Worm (Caenorhabditis elegans) whole organism, late embryonic: ENCODE measurements around the gene F45E1.2.

Experiments
- C08G9.2 ChIP-seq: sonication (generic microtip); optimal IDR thresholded peaks from 2 replicates; lab custom pipeline; 2016; ENCODE audit warnings: mild to moderate bottlenecking, missing genetic modification characterization, moderate library complexity, missing compliant biosample characterization
- F13H6.1 ChIP-seq: sonication (generic microtip); optimal IDR thresholded peaks from 2 replicates; lab custom pipeline; 2016; ENCODE audit warnings: missing genetic modification characterization, missing compliant biosample characterization
- K02D7.2 ChIP-seq: sonication (generic microtip); optimal IDR thresholded peaks from 2 replicates; lab custom pipeline; 2017; ENCODE audit warnings: mild to moderate bottlenecking, missing genetic modification characterization, missing compliant biosample characterization
- K09A11.1 ChIP-seq: sonication (generic microtip); optimal IDR thresholded peaks from 2 replicates; lab custom pipeline; 2017; ENCODE audit warnings: antibody characterized with exemption, mild to moderate bottlenecking, missing genetic modification characterization, missing compliant biosample characterization; ENCODE audit not compliant: insufficient read depth
- ama-1 ChIP-seq: fragments of 150-350 bp; optimal IDR thresholded peaks from 2 replicates; lab custom pipeline; 2014
- ceh-14 ChIP-seq: sonication (generic microtip); optimal IDR thresholded peaks from 2 replicates; lab custom pipeline; 2016; ENCODE audit warnings: missing genotype, missing genetic modification characterization, missing compliant biosample characterization
- ceh-18 ChIP-seq: sonication (generic microtip); optimal IDR thresholded peaks from 2 replicates; lab custom pipeline; 2016; ENCODE audit warnings: missing genetic modification characterization, missing compliant biosample characterization
- ceh-19 ChIP-seq: fragments of 200-800 bp; sonication (Bioruptor generic); optimal IDR thresholded peaks from 2 replicates; lab custom pipeline; 2018; ENCODE audit warnings: mild to moderate bottlenecking, missing genetic modification characterization, missing compliant biosample characterization
- ceh-24 ChIP-seq: sonication (generic microtip); optimal IDR thresholded peaks from 2 replicates; lab custom pipeline; 2016; ENCODE audit warnings: mild to moderate bottlenecking, missing genetic modification characterization, missing compliant biosample characterization
- ceh-34 ChIP-seq: sonication (generic microtip); optimal IDR thresholded peaks from 2 replicates; lab custom pipeline; 2016; ENCODE audit warnings: mild to moderate bottlenecking, missing genetic modification characterization, missing compliant biosample characterization
- ceh-45 ChIP-seq: fragments of 200-800 bp; sonication (Bioruptor generic); IDR thresholded peaks from 2 replicates; pipeline ENCODE4 v1.3.6; 2022; ENCODE audit warnings: missing genetic modification reagents, missing genetic modification characterization, missing compliant biosample characterization
- ceh-48 ChIP-seq: sonication (generic microtip); optimal IDR thresholded peaks from 2 replicates; lab custom pipeline; 2016; ENCODE audit warnings: missing genetic modification characterization, inconsistent platforms, missing compliant biosample characterization
- ceh-9 ChIP-seq: sonication (generic microtip); optimal IDR thresholded peaks from 2 replicates; lab custom pipeline; 2016; ENCODE audit warnings: mild to moderate bottlenecking, missing genetic modification characterization, inconsistent platforms, missing compliant biosample characterization
- che-1 ChIP-seq: sonication (generic microtip); optimal IDR thresholded peaks from 2 replicates; lab custom pipeline; 2016; ENCODE audit warnings: mild to moderate bottlenecking, missing genetic modification characterization, missing compliant biosample characterization
- dmd-4 ChIP-seq: sonication (generic microtip); optimal IDR thresholded peaks from 2 replicates; lab custom pipeline; 2016; ENCODE audit warnings: borderline replicate concordance, missing genetic modification characterization, missing compliant biosample characterization
- dve-1 ChIP-seq: sonication (generic microtip); optimal IDR thresholded peaks from 2 replicates; lab custom pipeline; 2017; ENCODE audit warnings: antibody characterized with exemption, mild to moderate bottlenecking, missing genetic modification characterization, missing compliant biosample characterization
- elt-4 ChIP-seq: sonication (generic microtip); optimal IDR thresholded peaks from 2 replicates; lab custom pipeline; 2016; ENCODE audit warnings: missing genetic modification characterization, missing compliant biosample characterization
- ets-4 ChIP-seq: sonication (generic microtip); optimal IDR thresholded peaks from 2 replicates; lab custom pipeline; 2016; ENCODE audit warnings: missing genetic modification characterization, missing compliant biosample characterization
- fkh-10 ChIP-seq: fragments of 150-350 bp; optimal IDR thresholded peaks from 2 replicates; lab custom pipeline; 2014; ENCODE audit warnings: missing biosample characterization, missing genetic modification reagents, missing genetic modification characterization
- fkh-6 ChIP-seq: sonication (generic microtip); optimal IDR thresholded peaks from 2 replicates; lab custom pipeline; 2016; ENCODE audit warnings: missing genetic modification characterization, missing compliant biosample characterization
- hlh-13 ChIP-seq: fragments of 200-800 bp; sonication (Bioruptor generic); optimal IDR thresholded peaks from 2 replicates; lab custom pipeline; 2018; ENCODE audit warnings: mild to moderate bottlenecking, missing genetic modification characterization, missing compliant biosample characterization
- hlh-30 ChIP-seq: sonication (generic microtip); optimal IDR thresholded peaks from 2 replicates; lab custom pipeline; 2017; ENCODE audit warnings: antibody characterized with exemption, missing genetic modification characterization, missing compliant biosample characterization; ENCODE audit not compliant: insufficient read depth
- lim-6 ChIP-seq: sonication (generic microtip); optimal IDR thresholded peaks from 2 replicates; lab custom pipeline; 2016; ENCODE audit warnings: missing genetic modification characterization, missing compliant biosample characterization
- madf-2 ChIP-seq: sonication (generic microtip); optimal IDR thresholded peaks from 2 replicates; lab custom pipeline; 2017; ENCODE audit warnings: missing genetic modification characterization, missing compliant biosample characterization
- mec-3 ChIP-seq: sonication (generic microtip); optimal IDR thresholded peaks from 2 replicates; lab custom pipeline; 2016; ENCODE audit warnings: borderline replicate concordance, missing genetic modification characterization, missing compliant biosample characterization
- nfya-1 ChIP-seq: sonication (generic microtip); optimal IDR thresholded peaks from 2 replicates; lab custom pipeline; 2017; ENCODE audit warnings: missing genetic modification characterization, mild to moderate bottlenecking, missing compliant biosample characterization, antibody characterized with exemption, moderate library complexity
- npax-4 ChIP-seq: sonication (generic microtip); optimal IDR thresholded peaks from 2 replicates; lab custom pipeline; 2016; ENCODE audit warnings: missing genetic modification characterization, missing compliant biosample characterization
- pag-3 ChIP-seq: sonication (generic microtip); optimal IDR thresholded peaks from 2 replicates; lab custom pipeline; 2016; ENCODE audit warnings: missing compliant biosample characterization, missing genetic modification characterization, borderline replicate concordance
- pat-9 ChIP-seq: fragments of 200-800 bp; sonication (Bioruptor generic); optimal IDR thresholded peaks from 2 replicates; lab custom pipeline; 2018; ENCODE audit warnings: mild to moderate bottlenecking, missing genetic modification characterization, moderate library complexity, missing compliant biosample characterization
- pha-2 ChIP-seq: sonication (generic microtip); optimal IDR thresholded peaks from 2 replicates; lab custom pipeline; 2017; ENCODE audit warnings: mild to moderate bottlenecking, missing genetic modification characterization, missing compliant biosample characterization
- pqm-1 ChIP-seq: sonication (generic microtip); optimal IDR thresholded peaks from 2 replicates; lab custom pipeline; 2016; ENCODE audit warnings: missing genetic modification characterization, missing compliant biosample characterization
- pros-1 ChIP-seq: fragments of 150-350 bp; optimal IDR thresholded peaks from 2 replicates; lab custom pipeline; 2014; ENCODE audit warnings: missing biosample characterization, missing genetic modification reagents, missing genetic modification characterization
- ref-2 ChIP-seq: sonication (generic microtip); optimal IDR thresholded peaks from 2 replicates; lab custom pipeline; 2016; ENCODE audit warnings: missing genetic modification characterization, missing compliant biosample characterization
- rnt-1 ChIP-seq: sonication (generic microtip); optimal IDR thresholded peaks from 2 replicates; lab custom pipeline; 2016; ENCODE audit warnings: missing genetic modification characterization, missing compliant biosample characterization
- sox-2 ChIP-seq: fragments of 200-800 bp; sonication (Bioruptor generic); IDR thresholded peaks from 2 replicates; pipeline ENCODE4 v1.3.6; 2022; ENCODE audit warnings: missing genetic modification reagents, missing genetic modification characterization, missing compliant biosample characterization
- syd-9 ChIP-seq: sonication (generic microtip); optimal IDR thresholded peaks from 2 replicates; lab custom pipeline; 2016; ENCODE audit warnings: mild to moderate bottlenecking, missing genetic modification characterization, moderate library complexity, missing compliant biosample characterization
- unc-3 ChIP-seq, 2 experiments: fragments of 200-800 bp in 1 of 2; sonication (Bioruptor generic) in 1 of 2; sonication (generic microtip) in 1 of 2; conservative IDR thresholded peaks in 1 of 2; optimal IDR thresholded peaks in 1 of 2; 2 replicates each; pipeline versions ENCODE4 v1.3.6 to Lab custom; 2016 to 2022; ENCODE audit warnings: missing compliant biosample characterization in 2 of 2, missing genetic modification characterization in 2 of 2, missing genetic modification reagents in 1 of 2
- unc-42 ChIP-seq: sonication (generic microtip); optimal IDR thresholded peaks from 2 replicates; lab custom pipeline; 2016; ENCODE audit warnings: missing genotype, missing genetic modification characterization, missing compliant biosample characterization
- unc-55 ChIP-seq: sonication (generic microtip); optimal IDR thresholded peaks from 2 replicates; lab custom pipeline; 2017; ENCODE audit warnings: missing biosample characterization, missing genetic modification reagents, missing genetic modification characterization

Gene F45E1.2

DNA sequence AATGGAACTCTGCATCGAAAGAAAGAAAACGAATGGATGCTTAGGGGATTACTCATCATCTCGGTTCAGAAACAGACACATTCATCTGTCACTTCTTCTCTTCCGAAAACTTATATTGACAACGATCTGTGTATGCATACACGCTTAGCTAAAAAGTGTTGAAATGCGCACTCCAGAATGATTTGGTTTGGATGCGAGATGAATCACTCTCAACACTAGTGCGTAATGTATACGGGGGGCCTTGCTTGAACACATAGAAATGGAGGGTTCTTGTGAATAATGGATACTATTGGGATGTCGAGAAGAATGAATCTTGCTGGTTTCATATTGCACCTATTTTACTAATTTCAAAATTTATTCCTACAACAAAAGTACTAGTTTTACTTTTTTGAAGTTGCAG, 39.5 kb upstream of the F45E1.2 start:
- TF ChIP-seq unc-55 (GFP tag; lab: Kevin White, UChicago) (peak; percentile 7), K02D7.2 (tag; lab: Kevin White, UChicago) (no peak), pha-2 (tag; lab: Kevin White, UChicago) (no peak)

DNA sequence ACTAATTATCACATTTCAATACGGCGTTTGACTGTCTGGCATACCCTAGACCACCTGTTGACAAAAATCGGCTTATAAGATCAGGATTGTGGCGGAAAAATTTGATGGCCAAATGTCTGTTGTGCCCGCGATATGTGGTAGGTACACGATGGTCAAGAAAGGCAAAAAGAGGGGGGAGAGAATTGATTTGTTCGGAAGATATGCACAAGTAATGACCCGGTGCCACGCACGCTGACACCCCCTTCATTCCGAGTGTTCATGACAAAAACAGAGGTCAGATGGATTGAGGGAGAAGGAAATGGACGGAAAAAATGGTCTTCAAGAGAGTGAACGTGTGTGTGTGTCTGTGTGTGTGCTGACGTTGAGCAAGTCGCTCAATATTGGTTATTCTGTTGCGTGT, 38.1 kb upstream of the F45E1.2 start:
- peak; percentile 6 for TF ChIP-seq rnt-1 (tag; lab: Kevin White, UChicago)
- no peak for TF ChIP-seq lim-6 (tag; lab: Kevin White, UChicago)
- TF ChIP-seq, all 69 proteins: peak for 1

DNA sequence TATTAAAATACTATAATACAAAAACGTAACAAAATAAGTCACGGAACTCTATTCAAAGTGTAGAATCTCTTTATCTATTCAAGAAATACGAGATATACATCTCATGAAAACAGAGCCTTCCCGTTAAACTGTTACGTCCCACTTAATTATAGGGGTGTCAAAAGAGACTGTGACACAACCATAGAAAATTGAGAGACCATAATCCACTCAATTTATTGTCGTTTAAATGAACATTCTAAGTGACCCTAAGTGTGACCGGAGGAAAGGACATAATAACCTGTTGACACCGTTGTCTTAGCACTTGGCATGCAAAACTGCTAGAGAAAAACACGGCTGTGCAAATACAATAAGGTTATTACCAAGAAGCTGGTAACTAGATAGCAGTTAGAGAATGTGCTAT, 35.0 kb upstream of the F45E1.2 start:
- TF ChIP-seq hlh-30 (tag; lab: Kevin White, UChicago) (no peak), elt-4 (tag; lab: Kevin White, UChicago) (no peak), pros-1 (tag; lab: Kevin White, UChicago) (no peak), nfya-1 (tag; lab: Kevin White, UChicago) (no peak), fkh-10 (no peak), madf-2 (tag; lab: Kevin White, UChicago) (no peak), ceh-9 (tag; lab: Kevin White, UChicago) (no peak), ceh-45 (GFP tag; lab: Robert Waterston, UW) (no peak), ets-4 (tag; lab: Kevin White, UChicago) (no peak), ref-2 (no peak), sox-2 (GFP tag; lab: Robert Waterston, UW) (no peak), dmd-4 (tag; lab: Kevin White, UChicago) (no peak), F13H6.1 (no peak), ceh-48 (no peak), ceh-34 (tag; lab: Kevin White, UChicago) (no peak), ceh-14 (tag; lab: Kevin White, UChicago) (no peak), che-1 (tag; lab: Kevin White, UChicago) (no peak)

DNA sequence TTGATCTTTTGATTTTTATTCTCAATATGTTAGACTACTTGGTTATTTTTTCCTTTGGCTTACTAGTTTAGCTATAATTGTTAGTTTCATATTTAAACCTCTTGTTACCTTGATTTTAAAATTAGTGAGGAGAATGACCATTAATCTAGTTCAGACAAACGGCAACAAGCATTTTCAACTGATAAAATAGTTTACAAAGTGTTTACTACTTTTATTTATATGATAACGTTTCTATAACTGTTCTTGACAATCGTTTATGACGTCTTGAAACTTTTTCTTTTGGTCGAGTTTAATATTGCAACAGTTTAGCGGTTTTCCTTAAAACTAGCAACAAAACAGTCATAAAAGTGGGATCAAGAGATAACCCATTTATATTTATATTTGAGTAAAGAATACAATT, 27.8 kb upstream of the F45E1.2 start:
- TF ChIP-seq lim-6 (tag; lab: Kevin White, UChicago) (no peak), K02D7.2 (tag; lab: Kevin White, UChicago) (no peak), pat-9 (no peak), mec-3 (tag; lab: Kevin White, UChicago) (no peak), ceh-18 (no peak), pag-3 (tag; lab: Kevin White, UChicago) (no peak), dve-1 (tag; lab: Kevin White, UChicago) (no peak), pqm-1 (tag; lab: Kevin White, UChicago) (no peak), ama-1 (lab: Kevin White, UChicago) (no peak), ceh-19 (no peak)
- TF ChIP-seq, all 69 proteins: peak for 0

DNA sequence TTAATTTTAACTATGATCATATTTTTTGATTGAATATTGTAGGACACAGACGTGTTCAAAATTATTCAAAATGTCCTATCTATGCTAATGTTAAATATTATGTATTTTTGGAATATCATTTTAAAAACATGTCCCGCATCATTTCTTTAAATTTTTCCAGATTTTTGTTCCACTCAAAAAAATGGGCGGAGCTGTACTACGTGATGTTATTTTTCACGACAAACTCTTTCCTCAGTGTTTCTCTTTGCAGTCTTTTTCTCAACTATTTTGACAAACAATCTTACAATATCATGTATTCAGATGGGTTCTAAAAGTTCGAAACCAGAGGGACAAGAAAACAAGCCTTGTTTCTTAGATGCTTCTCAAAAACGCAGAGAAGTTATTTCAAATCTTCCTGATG, 27.1 kb upstream of the F45E1.2 start, which contains the start of gene F45E1.5:
TSS of gene F45E1.5 (plus strand) at position 301 of the 400 bp plus-strand sequence.
- TF ChIP-seq ceh-24 (no peak), unc-42 (tag; lab: Kevin White, UChicago) (no peak), K09A11.1 (no peak), hlh-13 (GFP tag; lab: Kevin White, UChicago) (no peak)

DNA sequence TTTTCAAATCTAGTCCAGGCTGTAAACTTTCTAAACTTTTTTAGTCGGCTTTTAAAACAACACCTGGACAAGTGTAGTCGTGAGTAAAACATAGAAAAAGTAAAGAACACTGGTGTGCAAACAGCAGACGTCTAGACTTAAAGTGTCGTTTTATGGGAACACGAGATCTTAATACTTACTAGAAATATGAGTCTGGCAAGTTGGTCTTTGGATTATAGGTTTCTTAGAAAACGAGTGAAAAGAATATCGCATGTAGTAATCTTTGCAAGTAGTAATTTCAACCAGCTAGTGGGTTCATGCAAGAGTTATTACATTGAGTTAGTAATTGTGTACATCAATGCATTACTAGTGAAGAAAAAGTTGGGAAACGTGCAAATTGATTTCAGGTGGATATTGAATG, 26.1 kb upstream of the F45E1.2 start:
- TF ChIP-seq syd-9, result no peak
- TF ChIP-seq unc-55 (GFP tag; lab: Kevin White, UChicago), result no peak
- no peak for TF ChIP-seq npax-4
- TF ChIP-seq ceh-48, result no peak
- TF ChIP-seq unc-3 (GFP tag; conservative IDR thresholded peaks at IDR 0.05; lab: Robert Waterston, UW), result no peak
- no peak for TF ChIP-seq unc-3 (tag; optimal IDR thresholded peaks at IDR 0.05; lab: Kevin White, UChicago)
- TF ChIP-seq fkh-6 (tag; lab: Kevin White, UChicago), result no peak
- no peak for TF ChIP-seq ceh-19
- TF ChIP-seq dmd-4 (tag; lab: Kevin White, UChicago), result no peak
- no peak for TF ChIP-seq ceh-34 (tag; lab: Kevin White, UChicago)
- TF ChIP-seq ama-1 (lab: Kevin White, UChicago), result no peak
- TF ChIP-seq ceh-24, result no peak
- no peak for TF ChIP-seq C08G9.2 (tag; lab: Kevin White, UChicago)
